Worm (Caenorhabditis elegans): ENCODE data around the gene ncs-4.

Gene ncs-4

ce11 chrX:10145011-10145410 lies 31.3 kb upstream of the ncs-4 start (continued):
- TF ChIP-seq efl-1 (GFP tag; optimal IDR thresholded peaks at IDR 0.05) (no peak), ama-1 (optimal IDR thresholded peaks at IDR 0.05) (no peak), ama-1 (GFP tag; optimal IDR thresholded peaks at IDR 0.05) (peak; percentile 62 to 75), ztf-26 (tag; optimal IDR thresholded peaks at IDR 0.05) (peak; percentile 28), hsf-1 (GFP tag; IDR thresholded peaks at IDR 0.05) (no peak), lsl-1 (GFP tag; optimal IDR thresholded peaks at IDR 0.05) (no peak), mcd-1 (GFP tag; IDR thresholded peaks at IDR 0.05) (peak; percentile 62), F52B5.7 (tag; optimal IDR thresholded peaks at IDR 0.05) (peak; percentile 63), attf-6 (GFP tag; IDR thresholded peaks at IDR 0.05) (0 out of 2 replicates have a peak, but pooled peaks have one; percentile 31), ccch-3 (GFP tag; optimal IDR thresholded peaks at IDR 0.05) (no peak), ztf-22 (GFP tag; optimal IDR thresholded peaks at IDR 0.05) (no peak), chd-7 (tag; optimal IDR thresholded peaks at IDR 0.05) (peak; percentile 84), ZK185.1 (tag; optimal IDR thresholded peaks at IDR 0.05; ENCODE audit: poor library complexity, severe bottlenecking) (peak; percentile 55), dox-1 (GFP tag; IDR thresholded peaks at IDR 0.05) (peak; percentile 85), F10E7.11 (tag; optimal IDR thresholded peaks at IDR 0.05) (no peak), ceh-27 (GFP tag; optimal IDR thresholded peaks at IDR 0.05) (peak; percentile 63), C17E4.6 (GFP tag; IDR thresholded peaks at IDR 0.05) (no peak), pbrm-1 (GFP tag; IDR thresholded peaks at IDR 0.05) (peak; percentile 86), rcor-1 (GFP tag; IDR thresholded peaks at IDR 0.05) (peak; percentile 74), lin-35 (GFP tag; optimal IDR thresholded peaks at IDR 0.05) (peak in 1 of 3 experiments; percentile 4), athp-1 (tag; optimal IDR thresholded peaks at IDR 0.05) (peak; percentile 59), tbx-9 (tag; optimal IDR thresholded peaks at IDR 0.05; ENCODE audit: borderline replicate concordance) (no peak), ztf-25 (GFP tag; IDR thresholded peaks at IDR 0.05) (peak; percentile 91), snpc-4 (GFP tag; optimal IDR thresholded peaks at IDR 0.05) (peak; percentile 74), snpc-4 (tag; optimal IDR thresholded peaks at IDR 0.05) (peak in 3 of 4 experiments; percentile 44 to 69 (median 48)), ztf-18 (tag; optimal IDR thresholded peaks at IDR 0.05) (peak; percentile 60), madf-10 (tag; optimal IDR thresholded peaks at IDR 0.05) (peak; percentile 59), Y53F4B.3 (GFP tag; IDR thresholded peaks at IDR 0.05) (peak; percentile 75; the same call in 1 of the 2 replicates), akir-1 (GFP tag; optimal IDR thresholded peaks at IDR 0.05) (no peak), lir-1 (GFP tag; conservative IDR thresholded peaks at IDR 0.05) (no peak), rec-8 (tag; optimal IDR thresholded peaks at IDR 0.05) (peak; percentile 68 to 88), hlh-12 (tag; optimal IDR thresholded peaks at IDR 0.05) (peak; percentile 57), die-1 (tag; optimal IDR thresholded peaks at IDR 0.05) (peak; percentile 85), B0261.1 (tag; optimal IDR thresholded peaks at IDR 0.05) (peak; percentile 90), mes-4 (tag; optimal IDR thresholded peaks at IDR 0.05) (peak; percentile 37), let-526 (GFP tag; IDR thresholded peaks at IDR 0.05) (no peak), nhr-90 (tag; optimal IDR thresholded peaks at IDR 0.05) (peak; percentile 75), F33H1.4 (GFP tag; IDR thresholded peaks at IDR 0.05) (no peak), snpc-3.4 (tag; optimal IDR thresholded peaks at IDR 0.05) (peak; percentile 69), nhr-80 (tag; optimal IDR thresholded peaks at IDR 0.05) (peak; percentile 16), bed-2 (GFP tag; IDR thresholded peaks at IDR 0.05) (no peak), madf-6 (GFP tag; IDR thresholded peaks at IDR 0.05) (no peak; the same call in 1 of the 2 replicates), B0019.2 (GFP tag; conservative IDR thresholded peaks at IDR 0.05) (0 out of 2 replicates have a peak, but pooled peaks have one; percentile 11), C06A6.2 (GFP tag; conservative IDR thresholded peaks at IDR 0.05) (0 out of 2 replicates have a peak, but pooled peaks have one; percentile 29), somi-1 (GFP tag; optimal IDR thresholded peaks at IDR 0.05) (peak; percentile 38), ztf-6 (GFP tag; IDR thresholded peaks at IDR 0.05) (peak; percentile 52; the same call in 1 of the 2 replicates), attf-3 (GFP tag; conservative IDR thresholded peaks at IDR 0.05) (no peak; the same call in 1 of the 2 replicates), Y53G8AR.9 (GFP tag; conservative IDR thresholded peaks at IDR 0.05) (no peak), lsy-27 (tag; optimal IDR thresholded peaks at IDR 0.05; ENCODE audit: borderline replicate concordance, insufficient read depth) (peak; percentile 56)

All from whole organism, young adult.